Fruit fly (Drosophila melanogaster): ENCODE results near the gene CG42583.

CG42583 gene

DNA sequence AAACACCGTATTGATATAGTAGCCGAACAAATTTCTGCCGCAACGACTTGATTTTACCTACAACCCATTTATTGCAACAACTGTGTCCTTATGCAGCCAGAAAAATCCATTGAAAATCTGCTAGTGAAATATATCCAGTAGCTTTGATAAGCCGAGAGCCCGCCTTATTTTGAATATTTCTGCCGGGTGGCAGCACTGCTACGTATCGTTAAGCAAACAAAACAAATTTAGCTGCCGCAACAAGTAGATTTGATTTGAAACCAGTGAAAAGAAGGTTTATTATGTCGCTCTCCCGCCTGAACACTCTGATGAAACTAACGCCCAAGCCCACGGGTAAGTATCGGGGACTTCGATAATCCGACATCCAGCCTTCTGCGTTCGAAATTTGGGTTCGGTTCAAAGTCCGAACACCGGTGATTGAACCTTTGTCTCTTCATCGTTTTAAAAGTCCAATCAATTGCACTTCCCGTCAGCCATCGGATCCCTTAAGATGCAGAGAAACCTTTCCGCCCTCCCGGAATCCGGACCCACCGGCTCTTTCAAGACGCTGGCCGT, 27.0 kb downstream of the CG42583 start, which contains the start of gene CG9577 (continued):
- TF ChIP-seq CG32006 (GFP tag; optimal IDR thresholded peaks at IDR 0.05): peak; percentile 1
- TF ChIP-seq CG34406 (GFP tag; optimal IDR thresholded peaks at IDR 0.05): no peak
- peak in 1 of 2 experiments; percentile 36 for TF ChIP-seq salr (GFP tag; optimal IDR thresholded peaks at IDR 0.05)
- peak; percentile 20 for TF ChIP-seq CG11762 (GFP tag; optimal IDR thresholded peaks at IDR 0.05; ENCODE audit: insufficient read depth)
- TF ChIP-seq Smox (GFP tag; optimal IDR thresholded peaks at IDR 0.05): no peak
- peak; percentile 25 for TF ChIP-seq Sox14 (GFP tag; optimal IDR thresholded peaks at IDR 0.05)
- TF ChIP-seq CG6163 (GFP tag; IDR thresholded peaks at IDR 0.05): peak; percentile 50; the same call in 1 of the 3 replicates
- TF ChIP-seq CG6854 (GFP tag; optimal IDR thresholded peaks at IDR 0.05): peak; percentile 89
- no peak for TF ChIP-seq topi (GFP tag; optimal IDR thresholded peaks at IDR 0.05)
- TF ChIP-seq spab (GFP tag; optimal IDR thresholded peaks at IDR 0.05): peak; percentile 68
- no peak for TF ChIP-seq Gug (GFP tag; IDR thresholded peaks at IDR 0.05)
- no peak for TF ChIP-seq Lpt (GFP tag; optimal IDR thresholded peaks at IDR 0.05)
- TF ChIP-seq CG8119 (GFP tag; IDR thresholded peaks at IDR 0.05): peak; percentile 57; the same call in 2 of the 3 replicates

DNA sequence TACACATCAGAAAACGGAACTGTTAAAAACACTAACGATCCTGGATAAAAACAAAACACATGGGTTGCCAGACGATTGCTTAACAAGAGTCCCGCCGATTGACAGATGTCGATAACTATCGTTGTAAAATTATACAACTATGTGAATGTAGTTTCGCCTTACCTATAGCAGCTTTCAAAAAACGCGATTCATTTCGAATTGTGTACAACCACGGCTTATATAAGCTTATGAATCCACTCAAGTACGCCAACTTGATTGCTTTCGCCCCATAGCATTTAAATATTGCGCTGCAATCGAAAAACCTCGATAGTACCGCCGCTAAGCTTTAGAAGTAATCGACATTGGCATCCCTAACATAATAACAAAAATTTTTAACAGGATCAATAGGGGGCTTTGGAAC, 30.3 kb downstream of the CG42583 start, which contains the start of the genes CG9581 and CG9578:
CG9581 (minus strand) TSS at position 84 of the 400 bp plus-strand sequence.
CG9578 (plus strand) TSS at position 325 of the 400 bp plus-strand sequence.
- TF ChIP-seq CG3032 (tag; optimal IDR thresholded peaks at IDR 0.05) (peak; percentile 25), eg (GFP tag; IDR thresholded peaks at IDR 0.05) (no peak), Ets21C (GFP tag; optimal IDR thresholded peaks at IDR 0.05) (no peak), CG11762 (GFP tag; optimal IDR thresholded peaks at IDR 0.05; ENCODE audit: insufficient read depth) (no peak), Blimp-1 (GFP tag; optimal IDR thresholded peaks at IDR 0.05) (no peak), fkh (GFP tag; optimal IDR thresholded peaks at IDR 0.05) (peak; percentile 52)

DNA sequence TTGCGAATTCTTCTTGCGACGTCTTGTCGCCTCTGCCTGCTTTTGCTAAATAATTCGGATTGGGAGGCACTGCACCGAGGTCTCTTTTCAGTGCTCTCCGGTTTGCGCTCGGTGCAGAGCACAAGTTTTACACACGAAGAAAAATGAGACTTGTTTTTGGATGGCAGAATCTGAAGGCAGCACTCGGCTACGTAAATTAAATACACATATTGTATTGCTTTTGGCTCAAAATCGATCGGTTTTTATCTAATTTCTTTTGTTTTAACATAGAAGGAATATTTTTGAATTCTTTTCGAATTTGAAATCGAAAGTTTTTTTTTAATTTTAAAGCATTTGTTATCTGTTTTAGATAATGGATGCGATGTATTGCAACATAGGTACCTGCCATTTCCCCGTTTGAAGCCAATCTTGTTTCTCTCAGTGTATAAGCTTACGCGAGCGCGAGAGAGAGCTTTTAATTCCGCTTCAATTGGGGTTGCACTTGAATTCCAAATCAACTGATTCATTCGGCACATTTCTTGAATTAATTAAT, 33.9 kb downstream of the CG42583 start, which contains the start of gene AnxB10:
AnxB10 (minus strand) TSS at position 51 of the 532 bp plus-strand sequence.
- TF ChIP-seq achi (GFP tag; optimal IDR thresholded peaks at IDR 0.05) (peak; percentile 94), Eip78C (GFP tag) (peak; percentile 99), CG32006 (GFP tag; optimal IDR thresholded peaks at IDR 0.05) (peak; percentile 97), Ets21C (GFP tag; optimal IDR thresholded peaks at IDR 0.05) (peak; percentile 92), Sox15 (GFP tag; optimal IDR thresholded peaks at IDR 0.05) (peak; percentile 94), CG6163 (GFP tag; IDR thresholded peaks at IDR 0.05) (peak; percentile 89), Hr4 (GFP tag; optimal IDR thresholded peaks at IDR 0.05) (peak; percentile 93), net (GFP tag; optimal IDR thresholded peaks at IDR 0.05) (peak; percentile 96), CG7368 (GFP tag; optimal IDR thresholded peaks at IDR 0.05) (peak; percentile 93), Ets96B (tag; optimal IDR thresholded peaks at IDR 0.05) (peak; percentile 92), dac (GFP tag; optimal IDR thresholded peaks at IDR 0.05) (peak; percentile 90), topi (GFP tag; optimal IDR thresholded peaks at IDR 0.05) (peak; percentile 96), CG15336 (GFP tag; IDR thresholded peaks at IDR 0.05) (peak; percentile 95), CG6808 (GFP tag; optimal IDR thresholded peaks at IDR 0.05) (peak; percentile 94), vri (GFP tag; optimal IDR thresholded peaks at IDR 0.05) (peak; percentile 87), Hr39 (GFP tag; optimal IDR thresholded peaks at IDR 0.05) (peak; percentile 94), salr (GFP tag; optimal IDR thresholded peaks at IDR 0.05) (peak; percentile 69 to 94), cyc (GFP tag; optimal IDR thresholded peaks at IDR 0.05) (peak; percentile 94), CG1621 (tag; optimal IDR thresholded peaks at IDR 0.05) (peak; percentile 81), esn (GFP tag; optimal IDR thresholded peaks at IDR 0.05) (peak; percentile 96), CG11902 (GFP tag; optimal IDR thresholded peaks at IDR 0.05) (peak; percentile 94), spab (GFP tag; optimal IDR thresholded peaks at IDR 0.05) (peak; percentile 90), CG11294 (GFP tag; IDR thresholded peaks at IDR 0.05) (peak; percentile 88), Gug (GFP tag; IDR thresholded peaks at IDR 0.05) (peak; percentile 90), CG4318 (GFP tag; optimal IDR thresholded peaks at IDR 0.05) (peak; percentile 90), CG8119 (GFP tag; IDR thresholded peaks at IDR 0.05) (peak; percentile 94), Smox (GFP tag; optimal IDR thresholded peaks at IDR 0.05) (peak; percentile 94), pdm3 (GFP tag; optimal IDR thresholded peaks at IDR 0.05) (peak; percentile 97), Sox102F (GFP tag; optimal IDR thresholded peaks at IDR 0.05) (peak; percentile 94), Met (GFP tag; optimal IDR thresholded peaks at IDR 0.05) (peak; percentile 96), fkh (GFP tag; optimal IDR thresholded peaks at IDR 0.05) (no peak), CG3919 (GFP tag; optimal IDR thresholded peaks at IDR 0.05) (peak; percentile 96), lz (GFP tag; optimal IDR thresholded peaks at IDR 0.05) (peak; percentile 96), CG3032 (tag; optimal IDR thresholded peaks at IDR 0.05) (peak; percentile 93), CG11762 (GFP tag; optimal IDR thresholded peaks at IDR 0.05; ENCODE audit: insufficient read depth) (peak; percentile 94), dsx (GFP tag; optimal IDR thresholded peaks at IDR 0.05; ENCODE audit: poor library complexity, severe bottlenecking) (peak; percentile 84), svp (GFP tag) (peak; percentile 98), CG31627 (GFP tag; optimal IDR thresholded peaks at IDR 0.05) (peak; percentile 95), eg (GFP tag; IDR thresholded peaks at IDR 0.05) (peak; percentile 86; the same call in 2 of the 3 replicates)
